Fruit fly (Drosophila melanogaster) whole organism, embryonic: ENCODE data around the gene CG32379.

Source experiments
- Ada2b ChIP-seq: fragments of 200-800 bp; sonication (Bioruptor generic); IDR thresholded peaks from 2 replicates; pipeline ENCODE4 v1.3.6; 2022; ENCODE audit warnings: missing biosample characterization, missing genetic modification characterization
- Antp ChIP-seq: fragments of 200-800 bp; sonication (Bioruptor generic); optimal IDR thresholded peaks from 3 replicates; lab custom pipeline; 2016; ENCODE audit warnings: missing biosample characterization, missing genetic modification characterization
- Asciz ChIP-seq: fragments of 200-800 bp; sonication (Bioruptor generic); optimal IDR thresholded peaks from 2 replicates; lab custom pipeline; 2017; ENCODE audit warnings: missing biosample characterization, mild to moderate bottlenecking, missing genetic modification characterization, missing genetic modification reagents
- BEAF-32 ChIP-seq: fragments of 200-800 bp; sonication (Bioruptor generic); optimal IDR thresholded peaks from 3 replicates; lab custom pipeline; 2017; ENCODE audit warnings: missing biosample characterization, missing genetic modification characterization, mild to moderate bottlenecking, moderate library complexity, missing genetic modification reagents
- CG12299 ChIP-seq: fragments of 200-800 bp; sonication (Bioruptor generic); optimal IDR thresholded peaks from 2 replicates; lab custom pipeline; 2018; ENCODE audit warnings: missing biosample characterization, mild to moderate bottlenecking, missing genetic modification characterization
- CG12942 ChIP-seq: fragments of 200-800 bp; sonication (Bioruptor generic); optimal IDR thresholded peaks from 3 replicates; lab custom pipeline; 2016; ENCODE audit warnings: missing biosample characterization, missing genetic modification characterization
- CG13123 ChIP-seq: fragments of 200-800 bp; sonication (Bioruptor generic); optimal IDR thresholded peaks from 2 replicates; lab custom pipeline; 2016; ENCODE audit warnings: missing biosample characterization, missing genetic modification characterization
- CG17912 ChIP-seq: fragments of 200-800 bp; sonication (Bioruptor generic); optimal IDR thresholded peaks from 2 replicates; lab custom pipeline; 2018; ENCODE audit warnings: missing biosample characterization, mild to moderate bottlenecking, missing genetic modification characterization
- CG18599 ChIP-seq: fragments of 200-800 bp; sonication (Bioruptor generic); optimal IDR thresholded peaks from 3 replicates; lab custom pipeline; 2017; ENCODE audit warnings: missing biosample characterization, missing genetic modification characterization, mild to moderate bottlenecking, moderate library complexity, missing genetic modification reagents
- CG18619 ChIP-seq: fragments of 200-800 bp; sonication (Bioruptor generic); optimal IDR thresholded peaks from 3 replicates; lab custom pipeline; 2017; ENCODE audit warnings: missing biosample characterization, mild to moderate bottlenecking, missing genetic modification characterization
- CG2889 ChIP-seq: fragments of 200-800 bp; sonication (Bioruptor generic); IDR thresholded peaks from 3 replicates; pipeline ENCODE4 v1.3.6; 2022; ENCODE audit warnings: missing biosample characterization, missing genetic modification characterization
- CG33213 ChIP-seq: fragments of 200-800 bp; sonication (Bioruptor generic); optimal IDR thresholded peaks from 3 replicates; lab custom pipeline; 2016; ENCODE audit warnings: missing biosample characterization, missing genetic modification characterization
- CG34376 ChIP-seq: fragments of 200-800 bp; sonication (Bioruptor generic); optimal IDR thresholded peaks from 2 replicates; lab custom pipeline; 2018; ENCODE audit warnings: missing biosample characterization, mild to moderate bottlenecking, missing genetic modification characterization
- CG3726 ChIP-seq: fragments of 200-800 bp; sonication (Bioruptor generic); IDR thresholded peaks from 3 replicates; pipeline ENCODE4, ENCODE4 v1.3.6; 2022; ENCODE audit warnings: missing biosample characterization, missing genetic modification characterization
- CG7271 ChIP-seq: fragments of 200-800 bp; sonication (Bioruptor generic); optimal IDR thresholded peaks from 2 replicates; lab custom pipeline; 2018; ENCODE audit warnings: missing biosample characterization, mild to moderate bottlenecking, missing genetic modification characterization, moderate library complexity
- CG7963 ChIP-seq: fragments of 200-800 bp; sonication (Bioruptor generic); IDR thresholded peaks from 3 replicates; pipeline ENCODE4 v1.3.6; 2022; ENCODE audit warnings: missing biosample characterization, missing genetic modification characterization; ENCODE audit not compliant: partially characterized antibody
- CG9609 ChIP-seq: fragments of 200-800 bp; sonication (Bioruptor generic); optimal IDR thresholded peaks from 3 replicates; lab custom pipeline; 2016; ENCODE audit warnings: missing biosample characterization, missing genetic modification characterization
- Fer2 ChIP-seq: fragments of 200-800 bp; sonication (Bioruptor generic); optimal IDR thresholded peaks from 2 replicates; lab custom pipeline; 2018; ENCODE audit warnings: missing biosample characterization, mild to moderate bottlenecking, missing genetic modification characterization, moderate library complexity
- GATAe ChIP-seq: fragments of 200-800 bp; sonication (Bioruptor generic); conservative IDR thresholded peaks from 2 replicates; pipeline ENCODE4 v1.3.6; 2022; ENCODE audit warnings: missing biosample characterization, missing genetic modification characterization
- Max ChIP-seq: fragments of 200-800 bp; sonication (Bioruptor generic); optimal IDR thresholded peaks from 2 replicates; lab custom pipeline; 2016; ENCODE audit warnings: missing biosample characterization, mild to moderate bottlenecking, missing genetic modification characterization
- Med ChIP-seq: fragments of 200-800 bp; sonication (Bioruptor generic); peaks from one replicate; lab custom pipeline; 2016; ENCODE audit warnings: missing biosample characterization, missing genetic modification characterization, mild to moderate bottlenecking, inconsistent platforms, moderate library complexity
- Neu2 ChIP-seq: fragments of 200-800 bp; sonication (Bioruptor generic); optimal IDR thresholded peaks from 3 replicates; lab custom pipeline; 2016; ENCODE audit warnings: missing biosample characterization, missing genetic modification characterization, borderline replicate concordance
- Nf-YA ChIP-seq: fragments of 200-800 bp; sonication (Bioruptor generic); IDR thresholded peaks from 2 replicates; pipeline ENCODE4 v1.3.6; 2022; ENCODE audit warnings: missing biosample characterization, missing genetic modification characterization
- bigmax ChIP-seq: fragments of 200-800 bp; sonication (Bioruptor generic); optimal IDR thresholded peaks from 2 replicates; lab custom pipeline; 2018; ENCODE audit warnings: missing biosample characterization, mild to moderate bottlenecking, missing genetic modification characterization
- corto ChIP-seq: fragments of 200-800 bp; sonication (Bioruptor generic); optimal IDR thresholded peaks from 2 replicates; lab custom pipeline; 2016; ENCODE audit warnings: missing biosample characterization, mild to moderate bottlenecking, missing genetic modification characterization, moderate library complexity
- cwo ChIP-seq: fragments of 200-800 bp; sonication (Bioruptor generic); optimal IDR thresholded peaks from 3 replicates; lab custom pipeline; 2017; ENCODE audit warnings: missing biosample characterization, missing genetic modification characterization, mild to moderate bottlenecking, moderate library complexity, missing genetic modification reagents
- ewg ChIP-seq: fragments of 200-800 bp; sonication (Bioruptor generic); optimal IDR thresholded peaks from 3 replicates; lab custom pipeline; 2017; ENCODE audit warnings: mild to moderate bottlenecking, missing biosample characterization, missing genetic modification reagents, missing genetic modification characterization
- exex ChIP-seq: fragments of 200-800 bp; sonication (Bioruptor generic); optimal IDR thresholded peaks from 4 replicates; lab custom pipeline; 2018; ENCODE audit warnings: missing biosample characterization, mild to moderate bottlenecking, missing genetic modification characterization, moderate library complexity
- eyg ChIP-seq: fragments of 200-800 bp; sonication (Bioruptor generic); optimal IDR thresholded peaks from 3 replicates; lab custom pipeline; 2016; ENCODE audit warnings: missing biosample characterization, missing genetic modification characterization
- grn ChIP-seq: fragments of 200-800 bp; sonication (Bioruptor generic); optimal IDR thresholded peaks from 3 replicates; lab custom pipeline; 2017; ENCODE audit warnings: missing biosample characterization, missing genetic modification characterization
- mam ChIP-seq: fragments of 200-800 bp; sonication (Bioruptor generic); optimal IDR thresholded peaks from 3 replicates; lab custom pipeline; 2016; ENCODE audit warnings: missing biosample characterization, missing genetic modification characterization
- oc ChIP-seq: fragments of 200-800 bp; sonication (Bioruptor generic); optimal IDR thresholded peaks from 2 replicates; lab custom pipeline; 2018; ENCODE audit warnings: missing biosample characterization, mild to moderate bottlenecking, missing genetic modification characterization, moderate library complexity
- pho ChIP-seq: fragments of 200-800 bp; sonication (Bioruptor generic); optimal IDR thresholded peaks from 2 replicates; lab custom pipeline; 2016; ENCODE audit warnings: missing biosample characterization, missing genetic modification characterization
- ranshi ChIP-seq: fragments of 200-800 bp; sonication (Bioruptor generic); IDR thresholded peaks from 2 replicates; pipeline ENCODE4 v1.3.6; 2022; ENCODE audit warnings: missing biosample characterization, missing genetic modification characterization
- run ChIP-seq: fragments of 200-800 bp; sonication (Bioruptor generic); optimal IDR thresholded peaks from 3 replicates; lab custom pipeline; 2018; ENCODE audit warnings: missing biosample characterization, mild to moderate bottlenecking, missing genetic modification characterization
- sens ChIP-seq: fragments of 200-800 bp; sonication (Bioruptor generic); peaks from one replicate; lab custom pipeline; 2016; ENCODE audit warnings: missing biosample characterization, missing genetic modification characterization
- sens-2 ChIP-seq: fragments of 200-800 bp; sonication (Bioruptor generic); IDR thresholded peaks from 2 replicates; pipeline ENCODE4 v1.3.6; 2022; ENCODE audit warnings: missing biosample characterization, missing genetic modification characterization
- sna ChIP-seq: fragments of 200-800 bp; sonication (Bioruptor generic); IDR thresholded peaks from 2 replicates; pipeline ENCODE4 v1.3.6; 2022; ENCODE audit warnings: missing biosample characterization, missing genetic modification characterization; ENCODE audit not compliant: partially characterized antibody
- sug ChIP-seq: fragments of 200-800 bp; optimal IDR thresholded peaks from 2 replicates; lab custom pipeline; 2019; ENCODE audit warnings: missing biosample characterization, mild to moderate bottlenecking, missing genetic modification characterization, moderate library complexity
- vnd ChIP-seq: fragments of 200-800 bp; sonication (Bioruptor generic); IDR thresholded peaks from 3 replicates; pipeline ENCODE4 v1.3.6; 2022; ENCODE audit warnings: missing biosample characterization, missing genetic modification characterization; ENCODE audit not compliant: partially characterized antibody
- zfh1 ChIP-seq: fragments of 200-800 bp; sonication (Bioruptor generic); IDR thresholded peaks from 3 replicates; pipeline ENCODE4 v1.3.6; 2022; ENCODE audit warnings: missing biosample characterization, missing genetic modification characterization

The CG32379 gene

DNA sequence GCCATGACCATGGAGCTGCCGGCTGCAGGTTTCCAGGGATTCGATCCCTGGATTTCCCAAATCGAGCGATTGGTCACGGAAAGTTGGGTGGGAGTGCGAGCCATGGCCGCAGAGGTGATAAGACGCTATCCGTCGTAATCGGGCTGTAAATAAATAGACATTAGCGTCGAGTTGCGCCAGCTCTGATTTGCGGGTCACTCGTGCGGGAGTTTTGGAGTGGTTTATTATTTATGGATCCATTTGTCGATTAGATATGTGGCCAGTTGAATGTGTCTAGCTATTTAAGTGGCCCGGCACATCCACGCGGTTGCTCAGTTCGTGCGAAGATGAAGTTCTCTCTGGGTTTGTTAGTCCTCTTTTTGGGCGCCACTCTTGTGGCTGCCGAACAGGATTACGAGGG lies 1.8 kb downstream of the CG32379 start, which contains the start of gene CG8562 (continued):
- no peak for TF ChIP-seq run (tag; lab: Kevin White, UChicago)
- no peak for TF ChIP-seq Asciz (GFP tag; lab: Kevin White, UChicago)
- TF ChIP-seq cwo (GFP tag; lab: Kevin White, UChicago) = peak; percentile 14
- TF ChIP-seq Nf-YA (GFP tag; lab: Robert Waterston, UW) = no peak
- peak; percentile 94 for TF ChIP-seq exex (tag; lab: Kevin White, UChicago)
- no peak for TF ChIP-seq ranshi
- TF ChIP-seq CG18619 (GFP tag; lab: Kevin White, UChicago) = no peak
- TF ChIP-seq CG7271 = no peak
- no peak for TF ChIP-seq Ada2b (GFP tag; lab: Robert Waterston, UW)
- no peak for TF ChIP-seq mam
- TF ChIP-seq Fer2 (tag; lab: Kevin White, UChicago) = no peak
- TF ChIP-seq CG17912 = no peak
- TF ChIP-seq CG33213 = no peak
- no peak for TF ChIP-seq eyg
- TF ChIP-seq CG13123 (GFP tag; lab: Kevin White, UChicago) = no peak
- peak; percentile 13 for TF ChIP-seq CG34376
- TF ChIP-seq Neu2 (GFP tag; lab: Kevin White, UChicago) = no peak
- no peak for TF ChIP-seq zfh1 (GFP tag; lab: Robert Waterston, UW)
- no peak for TF ChIP-seq BEAF-32 (GFP tag; lab: Kevin White, UChicago)
- TF ChIP-seq CG12942 (GFP tag; lab: Kevin White, UChicago) = no peak
- TF ChIP-seq Antp (GFP tag; lab: Kevin White, UChicago) = no peak
- no peak for TF ChIP-seq bigmax
- peak; percentile 43; the same call in 2 of the 3 replicates for TF ChIP-seq vnd (GFP tag; lab: Robert Waterston, UW)
- TF ChIP-seq oc (tag; lab: Kevin White, UChicago) = no peak
- TF ChIP-seq CG3726 (GFP tag; lab: Robert Waterston, UW) = no peak
- no peak for TF ChIP-seq Max (GFP tag; lab: Kevin White, UChicago)
- TF ChIP-seq CG7963 = no peak
- no peak for TF ChIP-seq sna (GFP tag; lab: Robert Waterston, UW)
- no peak for TF ChIP-seq Med (GFP tag; lab: Kevin White, UChicago)
- TF ChIP-seq CG2889 = no peak
- TF ChIP-seq sens-2 = peak; percentile 69; the same call in 1 of the 2 replicates
- no peak for TF ChIP-seq CG9609 (GFP tag; lab: Kevin White, UChicago)
- peak; percentile 52; the same call in 1 of the 2 replicates for TF ChIP-seq GATAe (GFP tag; lab: Robert Waterston, UW)

- peak; percentile 13 for TF ChIP-seq exex (tag; lab: Kevin White, UChicago)
- TF ChIP-seq CG12299 = no peak
Measured at dm6 chr3L:7399770-7400169, 3.6 kb downstream of the CG32379 start, which contains the start of gene CG18417. CG18417 (plus strand) TSS chr3L:7400070.

dm6 chr3L:7401972-7402371 lies 5.8 kb downstream of the CG32379 start:
- TF ChIP-seq vnd (GFP tag; lab: Robert Waterston, UW) (peak; percentile 52; the same call in 2 of the 3 replicates), exex (tag; lab: Kevin White, UChicago) (peak; percentile 89), corto (no peak), sens (GFP tag; lab: Kevin White, UChicago) (peak; percentile 21), sug (tag; lab: Kevin White, UChicago) (peak; percentile 46), ewg (GFP tag; lab: Kevin White, UChicago) (no peak), grn (GFP tag; lab: Kevin White, UChicago) (peak; percentile 27), CG18599 (GFP tag; lab: Kevin White, UChicago) (peak; percentile 13), pho (no peak), GATAe (GFP tag; lab: Robert Waterston, UW) (peak; percentile 26; the same call in 1 of the 2 replicates)
